Worm (Caenorhabditis elegans): ENCODE results near the gene igdb-2.
"Not testable (repeated sequence)": the region's sequence is repeated elsewhere in the genome, so short reads cannot be mapped to it uniquely, and the experiment has no call there.

Gene igdb-2

ce11 chrIV:12498238-12498637 lies 29.8 kb downstream of the igdb-2 start, which contains the start of gene sru-19:
TSS of gene sru-19 (plus strand) at chrIV:12498538.
- TF ChIP-seq sox-2 (GFP tag; IDR thresholded peaks at IDR 0.05) (no peak), ceh-2 (tag; optimal IDR thresholded peaks at IDR 0.05) (no peak)

ce11 chrIV:12501956-12502355 lies 33.5 kb downstream of the igdb-2 start, which contains the start of gene sru-18:
TSS of gene sru-18 (plus strand) at chrIV:12502256.
- TF ChIP-seq lin-11 (tag; optimal IDR thresholded peaks at IDR 0.05): no peak
- no peak for TF ChIP-seq elt-4 (tag; optimal IDR thresholded peaks at IDR 0.05)
- TF ChIP-seq nhr-11 (tag; optimal IDR thresholded peaks at IDR 0.05): no peak
- TF ChIP-seq pat-9 (tag; optimal IDR thresholded peaks at IDR 0.05): no peak
- no peak for TF ChIP-seq K02D7.2 (tag; optimal IDR thresholded peaks at IDR 0.05)
- TF ChIP-seq pha-4 (tag; optimal IDR thresholded peaks at IDR 0.05): no peak
- TF ChIP-seq ets-4 (tag; optimal IDR thresholded peaks at IDR 0.05): no peak

ce11 chrIV:12505397-12505796 lies 36.9 kb downstream of the igdb-2 start, which contains the start of gene sru-17:
TSS of gene sru-17 (plus strand) at chrIV:12505697.
- not testable (repeated sequence) for TF ChIP-seq ceh-9, ttx-3, ceh-22 (tag; optimal IDR thresholded peaks at IDR 0.05)

- no peak for TF ChIP-seq ceh-48 (tag; optimal IDR thresholded peaks at IDR 0.05)
- no peak for TF ChIP-seq K02D7.2 (tag; optimal IDR thresholded peaks at IDR 0.05)
- no peak for TF ChIP-seq K09A11.1 (tag; optimal IDR thresholded peaks at IDR 0.05; ENCODE audit: insufficient read depth)
- no peak for TF ChIP-seq ceh-18 (tag; optimal IDR thresholded peaks at IDR 0.05)
- no peak for TF ChIP-seq ceh-31 (tag; optimal IDR thresholded peaks at IDR 0.05)
- no peak for TF ChIP-seq sdc-2 (tag; optimal IDR thresholded peaks at IDR 0.05)
- no peak for TF ChIP-seq gmeb-2 (tag; optimal IDR thresholded peaks at IDR 0.05)
- no peak for TF ChIP-seq C08G9.2 (tag; optimal IDR thresholded peaks at IDR 0.05)
- TF ChIP-seq lim-6 (tag; optimal IDR thresholded peaks at IDR 0.05): no peak
- no peak for TF ChIP-seq sox-2 (GFP tag; IDR thresholded peaks at IDR 0.05)
- TF ChIP-seq pat-9 (tag; optimal IDR thresholded peaks at IDR 0.05): no peak
Observed at ce11 chrIV:12520150-12520549, 51.7 kb downstream of the igdb-2 start, which contains the start of gene tsp-4. TSS of gene tsp-4 (minus strand) at chrIV:12520250.

ce11 chrIV:12522521-12522920 lies 54.1 kb downstream of the igdb-2 start, which contains the start of gene sru-13:
TSS of gene sru-13 (minus strand) at chrIV:12522621.
- TF ChIP-seq ahr-1 (tag; optimal IDR thresholded peaks at IDR 0.05): no peak
- no peak for TF ChIP-seq sox-2 (GFP tag; IDR thresholded peaks at IDR 0.05)
- TF ChIP-seq pax-1 (tag; optimal IDR thresholded peaks at IDR 0.05): no peak
- TF ChIP-seq ceh-19 (GFP tag; optimal IDR thresholded peaks at IDR 0.05): no peak
- no peak for TF ChIP-seq tbx-2 (tag; optimal IDR thresholded peaks at IDR 0.05)
- TF ChIP-seq elt-4 (tag; optimal IDR thresholded peaks at IDR 0.05): no peak
